Worm (Caenorhabditis elegans): ENCODE data around the gene R12B2.6.
A peak's percentile ranks its signal among the peaks of the same experiment; 100 is the strongest.

R12B2.6 gene

ce11 chrIII:5874263-5874662 is 40.3 kb upstream of the R12B2.6 start (continued):
- TF ChIP-seq hlh-30 (tag; optimal IDR thresholded peaks at IDR 0.05; ENCODE audit: insufficient read depth) (peak; percentile 55), sdz-12 (GFP tag; optimal IDR thresholded peaks at IDR 0.05) (no peak), set-16 (GFP tag; IDR thresholded peaks at IDR 0.05) (no peak), unc-130 (GFP tag; optimal IDR thresholded peaks at IDR 0.05) (no peak), egl-43 (GFP tag; IDR thresholded peaks at IDR 0.05) (no peak), lir-3 (tag; optimal IDR thresholded peaks at IDR 0.05) (no peak), nhr-42 (GFP tag; IDR thresholded peaks at IDR 0.05) (no peak), tra-1 (GFP tag; IDR thresholded peaks at IDR 0.05) (no peak), hlh-11 (tag; optimal IDR thresholded peaks at IDR 0.05) (peak; percentile 64), F10B5.3 (tag; optimal IDR thresholded peaks at IDR 0.05) (no peak), lin-38 (GFP tag; IDR thresholded peaks at IDR 0.05) (peak; percentile 40; the same call in 1 of the 2 replicates), php-3 (GFP tag; IDR thresholded peaks at IDR 0.05) (no peak), mdl-1 (tag; optimal IDR thresholded peaks at IDR 0.05) (peak in 1 of 2 experiments; percentile 31), zag-1 (tag; optimal IDR thresholded peaks at IDR 0.05) (no peak), nhr-76 (tag; optimal IDR thresholded peaks at IDR 0.05) (no peak), attf-4 (tag; optimal IDR thresholded peaks at IDR 0.05) (no peak), gei-8 (GFP tag; optimal IDR thresholded peaks at IDR 0.05) (peak; percentile 43), zip-11 (GFP tag; IDR thresholded peaks at IDR 0.05) (no peak), dmd-9 (GFP tag; IDR thresholded peaks at IDR 0.05) (no peak), jun-1 (tag; optimal IDR thresholded peaks at IDR 0.05) (no peak), ces-1 (GFP tag; optimal IDR thresholded peaks at IDR 0.05) (no peak), F49E8.2 (tag; optimal IDR thresholded peaks at IDR 0.05; ENCODE audit: borderline replicate concordance) (no peak), T26A8.4 (GFP tag; IDR thresholded peaks at IDR 0.05) (peak; percentile 31; the same call in 1 of the 2 replicates), vab-7 (GFP tag; IDR thresholded peaks at IDR 0.05) (no peak), nhr-25 (tag; optimal IDR thresholded peaks at IDR 0.05; ENCODE audit: borderline replicate concordance, insufficient read depth) (peak; percentile 85), daf-12 (tag; optimal IDR thresholded peaks at IDR 0.05) (no peak), daf-16 (GFP tag; optimal IDR thresholded peaks at IDR 0.05) (no peak), daf-16 (tag; optimal IDR thresholded peaks at IDR 0.05) (peak; percentile 58)

ce11 chrIII:5872288-5872687 is 38.3 kb upstream of the R12B2.6 start:
- TF ChIP-seq sdz-12 (GFP tag; optimal IDR thresholded peaks at IDR 0.05): no peak
- TF ChIP-seq unc-62 (GFP tag; optimal IDR thresholded peaks at IDR 0.05 in 1 of 2): peak in 1 of 2 experiments; percentile 87
- no peak for TF ChIP-seq unc-62 (tag; optimal IDR thresholded peaks at IDR 0.05)

- TF ChIP-seq Y48G9A.11 (GFP tag; IDR thresholded peaks at IDR 0.05): peak; percentile 72
- TF ChIP-seq unc-130 (GFP tag; optimal IDR thresholded peaks at IDR 0.05): peak; percentile 83
- no peak for TF ChIP-seq daf-16 (GFP tag; optimal IDR thresholded peaks at IDR 0.05)
- TF ChIP-seq daf-16 (tag; optimal IDR thresholded peaks at IDR 0.05): peak; percentile 18
- TF ChIP-seq pha-4 (GFP tag; IDR thresholded peaks at IDR 0.05): 0 out of 2 replicates have a peak, but pooled peaks have one; percentile 21
- TF ChIP-seq pha-4 (tag; optimal IDR thresholded peaks at IDR 0.05): no peak
- peak; percentile 50; the same call in 1 of the 2 replicates for TF ChIP-seq T26A8.4 (GFP tag; IDR thresholded peaks at IDR 0.05)
- TF ChIP-seq lin-38 (GFP tag; IDR thresholded peaks at IDR 0.05): peak; percentile 72
- TF ChIP-seq set-16 (GFP tag; IDR thresholded peaks at IDR 0.05): no peak
- TF ChIP-seq dpl-1 (GFP tag; optimal IDR thresholded peaks at IDR 0.05): peak; percentile 98
- TF ChIP-seq Y75B8A.6 (GFP tag; IDR thresholded peaks at IDR 0.05): no peak
- peak; percentile 41 for TF ChIP-seq nhr-28 (tag; optimal IDR thresholded peaks at IDR 0.05)
- TF ChIP-seq hlh-11 (tag; optimal IDR thresholded peaks at IDR 0.05): peak; percentile 51
- TF ChIP-seq nhr-102 (tag; optimal IDR thresholded peaks at IDR 0.05): peak; percentile 39
- peak; percentile 75 for TF ChIP-seq dve-1 (tag; optimal IDR thresholded peaks at IDR 0.05; ENCODE audit: insufficient read depth)
- peak; percentile 68 for TF ChIP-seq duxl-1 (tag; optimal IDR thresholded peaks at IDR 0.05; ENCODE audit: poor library complexity)
- peak in 1 of 2 experiments; percentile 89 for TF ChIP-seq lsy-2 (tag; optimal IDR thresholded peaks at IDR 0.05)
- TF ChIP-seq unc-62 (GFP tag; optimal IDR thresholded peaks at IDR 0.05 in 1 of 2): no peak
- TF ChIP-seq unc-62 (tag; optimal IDR thresholded peaks at IDR 0.05): no peak
- TF ChIP-seq rbr-2 (tag; optimal IDR thresholded peaks at IDR 0.05): peak; percentile 44
- no peak for TF ChIP-seq vab-7 (GFP tag; IDR thresholded peaks at IDR 0.05)
- no peak for TF ChIP-seq madf-5 (GFP tag; IDR thresholded peaks at IDR 0.05)
- TF ChIP-seq ZK337.2 (GFP tag; IDR thresholded peaks at IDR 0.05): peak; percentile 90
- no peak for TF ChIP-seq zag-1 (tag; optimal IDR thresholded peaks at IDR 0.05)
- TF ChIP-seq madf-9 (GFP tag; conservative IDR thresholded peaks at IDR 0.05): peak; percentile 76
- TF ChIP-seq fkh-10 (GFP tag; optimal IDR thresholded peaks at IDR 0.05): no peak
- 0 out of 2 replicates have a peak, but pooled peaks have one; percentile 40 for TF ChIP-seq tra-1 (GFP tag; IDR thresholded peaks at IDR 0.05)
- TF ChIP-seq attf-4 (tag; optimal IDR thresholded peaks at IDR 0.05): no peak
- TF ChIP-seq mes-2 (tag; optimal IDR thresholded peaks at IDR 0.05; ENCODE audit: poor library complexity, severe bottlenecking): peak; percentile 99
Measured at ce11 chrIII:5871760-5872159, 37.8 kb upstream of the R12B2.6 start, which contains the start of the genes F01F1.11 and F01F1.3. Gene F01F1.11, minus strand, starts transcription at chrIII:5871877. Gene F01F1.3, plus strand, starts transcription at chrIII:5871938.
